Fruit fly (Drosophila melanogaster) whole organism, adult: ENCODE data around the gene CG3448.

Experiments
- CG11617 ChIP-seq: fragments of 200-800 bp; sonication (Bioruptor generic); optimal IDR thresholded peaks from 2 replicates; lab custom pipeline; 2017; ENCODE audit warnings: mild to moderate bottlenecking, missing biosample characterization, missing genetic modification reagents, missing genetic modification characterization
- CG12768 ChIP-seq: fragments of 200-800 bp; sonication (Bioruptor generic); optimal IDR thresholded peaks from 2 replicates; lab custom pipeline; 2017; ENCODE audit warnings: missing biosample characterization, missing genetic modification characterization, mild to moderate bottlenecking, moderate library complexity, missing genetic modification reagents
- CG14711 ChIP-seq: fragments of 200-800 bp; sonication (Bioruptor generic); optimal IDR thresholded peaks from 2 replicates; lab custom pipeline; 2018; ENCODE audit warnings: missing biosample characterization, mild to moderate bottlenecking, missing genetic modification characterization, moderate library complexity
- CG33017 ChIP-seq: fragments of 200-800 bp; sonication (Bioruptor generic); optimal IDR thresholded peaks from 2 replicates; lab custom pipeline; 2018; ENCODE audit warnings: missing biosample characterization, mild to moderate bottlenecking, missing genetic modification characterization, moderate library complexity
- CG5204 ChIP-seq: fragments of 200-800 bp; sonication (Bioruptor generic); optimal IDR thresholded peaks from 2 replicates; lab custom pipeline; 2016; ENCODE audit warnings: missing biosample characterization, missing genetic modification characterization
- CG7045 ChIP-seq: fragments of 200-800 bp; sonication (Bioruptor generic); optimal IDR thresholded peaks from 2 replicates; lab custom pipeline; 2017; ENCODE audit warnings: missing biosample characterization, mild to moderate bottlenecking, missing genetic modification characterization
- Clk ChIP-seq: fragments of 200-800 bp; sonication (Bioruptor generic); optimal IDR thresholded peaks from 2 replicates; lab custom pipeline; 2017; ENCODE audit warnings: missing biosample characterization, missing genetic modification characterization
- Mnt ChIP-seq: fragments of 200-800 bp; sonication (Bioruptor generic); optimal IDR thresholded peaks from 2 replicates; lab custom pipeline; 2016; ENCODE audit warnings: missing biosample characterization, mild to moderate bottlenecking, missing genetic modification characterization
- bab1 ChIP-seq: fragments of 200-800 bp; sonication (Bioruptor generic); optimal IDR thresholded peaks from 3 replicates; lab custom pipeline; 2019; ENCODE audit warnings: missing biosample characterization, mild to moderate bottlenecking, missing genetic modification characterization, moderate library complexity
- cic ChIP-seq: fragments of 200-800 bp; sonication (Bioruptor generic); optimal IDR thresholded peaks from 2 replicates; lab custom pipeline; 2017; ENCODE audit warnings: missing biosample characterization, mild to moderate bottlenecking, missing genetic modification characterization, moderate library complexity

dm6 chr3L:9438858-9439257, 12.5 kb downstream of the CG3448 start:
- TF ChIP-seq cic (GFP tag; lab: Kevin White, UChicago), result no peak
- no peak for TF ChIP-seq Clk (GFP tag; lab: Kevin White, UChicago)
- no peak for TF ChIP-seq CG5204 (GFP tag; lab: Kevin White, UChicago)
- no peak for TF ChIP-seq CG7045
- no peak for TF ChIP-seq bab1 (GFP tag; lab: Kevin White, UChicago)
- no peak for TF ChIP-seq Mnt (GFP tag; lab: Kevin White, UChicago)
- TF ChIP-seq CG33017, result no peak
- TF ChIP-seq CG12768 (GFP tag; lab: Kevin White, UChicago), result no peak
- no peak for TF ChIP-seq CG14711 (tag; lab: Kevin White, UChicago)
- no peak for TF ChIP-seq CG11617 (GFP tag; lab: Kevin White, UChicago)
